Fruit fly (Drosophila melanogaster): ENCODE measurements around the gene AOX2.

DNA sequence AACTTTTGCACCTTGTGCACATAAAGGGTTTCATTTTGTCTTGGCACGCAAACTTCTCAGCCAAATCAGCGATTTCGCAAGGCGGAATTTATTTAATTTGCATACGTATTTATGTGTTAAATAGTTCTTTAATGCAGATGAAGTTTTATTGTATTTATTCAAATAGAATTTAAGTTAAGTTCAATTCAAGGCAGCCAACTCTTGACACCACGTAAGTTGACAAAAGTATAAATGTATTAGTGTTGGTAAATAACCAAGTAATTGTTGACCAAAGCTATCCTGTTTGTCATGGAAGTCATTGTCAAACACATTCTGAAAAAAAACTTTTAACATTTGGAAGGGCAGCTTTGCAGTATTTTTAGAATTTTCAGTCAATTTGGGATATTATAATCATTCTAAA lies 47.9 kb downstream of the AOX2 start, which contains the start of gene maca:
- TF ChIP-seq CG14667 (GFP tag; IDR thresholded peaks at IDR 0.05): no peak
- TF ChIP-seq CG33557 (GFP tag; optimal IDR thresholded peaks at IDR 0.05): no peak
- TF ChIP-seq Dip2 (GFP tag; IDR thresholded peaks at IDR 0.05): no peak
- no peak for TF ChIP-seq trem (tag; optimal IDR thresholded peaks at IDR 0.05)
- TF ChIP-seq CG6854 (GFP tag; optimal IDR thresholded peaks at IDR 0.05): no peak

Data from whole organism, embryonic.